Worm (Caenorhabditis elegans): ENCODE measurements around the gene algn-14.

DNA sequence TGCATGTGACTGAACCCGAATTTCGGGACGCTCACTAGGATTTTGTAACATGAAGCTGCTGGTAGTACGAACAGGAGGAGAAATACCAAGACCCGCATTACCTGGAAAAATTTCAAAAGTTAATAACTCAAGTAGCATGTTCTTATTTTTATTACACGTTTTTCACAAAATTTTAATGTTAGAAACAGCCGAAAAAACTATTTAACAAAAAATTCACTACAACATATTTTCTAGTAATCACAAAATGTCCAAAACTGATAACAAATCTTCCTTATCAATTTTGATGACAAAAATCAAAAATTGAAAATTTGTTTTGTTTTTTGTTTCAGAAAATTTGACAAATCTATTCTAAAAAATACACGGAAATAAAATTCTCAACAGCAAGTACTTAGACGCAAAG, 52.2 kb downstream of the algn-14 start, which contains the start of gene ugt-45:
- TF ChIP-seq scrt-1 (GFP tag; IDR thresholded peaks at IDR 0.05) (no peak), tbx-37 (GFP tag; conservative IDR thresholded peaks at IDR 0.05) (no peak), ceh-36 (tag; optimal IDR thresholded peaks at IDR 0.05) (no peak), B0310.2 (tag; optimal IDR thresholded peaks at IDR 0.05) (no peak)

All from whole organism, early embryonic.